Worm (Caenorhabditis elegans) whole organism, L4 larva: Measurements from ENCODE around the gene cest-28.

Source experiments
- R02D3.7 ChIP-seq: fragments of 150-350 bp; sonication (generic microtip); optimal IDR thresholded peaks from 3 replicates; lab custom pipeline; 2014; ENCODE audit warnings: missing biosample characterization, missing genetic modification characterization
- T26A8.4 ChIP-seq: fragments of 200-800 bp; sonication (Bioruptor generic); IDR thresholded peaks from 2 replicates; pipeline ENCODE4 v1.3.6; 2022; ENCODE audit warnings: missing genetic modification characterization, missing compliant biosample characterization
- Y48G9A.11 ChIP-seq: fragments of 200-800 bp; sonication (Bioruptor generic); IDR thresholded peaks from 2 replicates; pipeline ENCODE4 v1.3.6; 2022; ENCODE audit warnings: missing genetic modification reagents, missing genetic modification characterization, missing compliant biosample characterization
- Y75B8A.6 ChIP-seq: fragments of 200-800 bp; sonication (Bioruptor generic); IDR thresholded peaks from 2 replicates; pipeline ENCODE4 v1.3.6; 2022; ENCODE audit warnings: missing genetic modification reagents, missing genetic modification characterization, missing compliant biosample characterization
- ZK546.5 ChIP-seq, 2 experiments: sonication (generic microtip); optimal IDR thresholded peaks; 2 replicates each; lab custom pipeline; 2017; ENCODE audit warnings: missing biosample characterization in 2 of 2, missing genetic modification characterization in 2 of 2
- aha-1 ChIP-seq: fragments of 150-350 bp; peaks from one replicate; lab custom pipeline; 2014; ENCODE audit warnings: missing biosample characterization, missing genetic modification characterization
- ama-1 ChIP-seq: fragments of 150-350 bp; optimal IDR thresholded peaks from 2 replicates; lab custom pipeline; 2014; ENCODE audit warnings: inconsistent platforms, mixed read lengths
- ces-1 ChIP-seq: fragments of 150-350 bp; sonication (generic microtip); optimal IDR thresholded peaks from 4 replicates; lab custom pipeline; 2014; ENCODE audit warnings: missing biosample characterization, missing genetic modification reagents, missing genetic modification characterization
- daf-12 ChIP-seq: fragments of 150-350 bp; optimal IDR thresholded peaks from 2 replicates; lab custom pipeline; 2014; ENCODE audit warnings: missing biosample characterization, missing genetic modification reagents, missing genetic modification characterization
- daf-16 ChIP-seq, 3 experiments: sonication (generic microtip); optimal IDR thresholded peaks; 2 replicates each; lab custom pipeline; 2016 to 2017; ENCODE audit warnings: missing genetic modification characterization in 3 of 3, missing genetic modification reagents in 3 of 3, mild to moderate bottlenecking in 2 of 3, missing compliant biosample characterization in 2 of 3, missing biosample characterization in 1 of 3, moderate library complexity in 1 of 3
- daf-8 ChIP-seq: fragments of 200-800 bp; sonication (Bioruptor generic); IDR thresholded peaks from 2 replicates; pipeline ENCODE4 v1.3.6; 2022; ENCODE audit warnings: missing genetic modification characterization, missing compliant biosample characterization
- dmd-6 ChIP-seq: fragments of 200-800 bp; sonication (Bioruptor generic); IDR thresholded peaks from 2 replicates; pipeline ENCODE4 v1.3.6; 2022; ENCODE audit warnings: missing genetic modification reagents, missing genetic modification characterization, missing compliant biosample characterization
- dmd-8 ChIP-seq: fragments of 200-800 bp; sonication (Bioruptor generic); IDR thresholded peaks from 2 replicates; pipeline ENCODE4 v1.3.6; 2022; ENCODE audit warnings: missing genetic modification characterization, missing compliant biosample characterization
- dmd-9 ChIP-seq: fragments of 200-800 bp; sonication (Bioruptor generic); IDR thresholded peaks from 2 replicates; pipeline ENCODE4 v1.3.6; 2022; ENCODE audit warnings: missing genetic modification reagents, missing genetic modification characterization, missing compliant biosample characterization
- egl-43 ChIP-seq: fragments of 200-800 bp; sonication (Bioruptor generic); IDR thresholded peaks from 2 replicates; pipeline ENCODE4 v1.3.6; 2022; ENCODE audit warnings: missing genetic modification reagents, missing genetic modification characterization, missing compliant biosample characterization
- hif-1 ChIP-seq, 2 experiments: sonication (generic microtip); optimal IDR thresholded peaks; 2 replicates each; lab custom pipeline; 2016 to 2017; ENCODE audit warnings: missing compliant biosample characterization in 2 of 2, missing genetic modification characterization in 2 of 2, missing genetic modification reagents in 2 of 2, missing genotype in 2 of 2, mild to moderate bottlenecking in 1 of 2
- hlh-11 ChIP-seq: fragments of 200-800 bp; sonication (Bioruptor generic); optimal IDR thresholded peaks from 2 replicates; lab custom pipeline; 2018; ENCODE audit warnings: mild to moderate bottlenecking, missing genetic modification characterization, missing compliant biosample characterization
- hlh-30 ChIP-seq: sonication (generic microtip); optimal IDR thresholded peaks from 2 replicates; lab custom pipeline; 2017; ENCODE audit warnings: antibody characterized with exemption, mild to moderate bottlenecking, missing genetic modification characterization, missing compliant biosample characterization; ENCODE audit not compliant: insufficient read depth
- jun-1 ChIP-seq: fragments of 150-350 bp; optimal IDR thresholded peaks from 2 replicates; lab custom pipeline; 2014; ENCODE audit warnings: missing biosample characterization, missing genetic modification reagents, missing genetic modification characterization
- lin-1 ChIP-seq: fragments of 200-800 bp; sonication (Bioruptor generic); IDR thresholded peaks from 2 replicates; pipeline ENCODE4 v1.3.6; 2022; ENCODE audit warnings: missing genetic modification reagents, missing genetic modification characterization, missing compliant biosample characterization
- lin-13 ChIP-seq: fragments of 150-350 bp; optimal IDR thresholded peaks from 2 replicates; lab custom pipeline; 2014; ENCODE audit warnings: missing biosample characterization, missing genetic modification reagents, missing genetic modification characterization
- lin-29 ChIP-seq: fragments of 200-800 bp; sonication (Bioruptor generic); IDR thresholded peaks from 2 replicates; pipeline ENCODE4 v1.3.6; 2022; ENCODE audit warnings: missing genetic modification reagents, missing genetic modification characterization, missing compliant biosample characterization
- lin-38 ChIP-seq: fragments of 200-800 bp; sonication (Bioruptor generic); IDR thresholded peaks from 2 replicates; pipeline ENCODE4 v1.3.6; 2022; ENCODE audit warnings: missing genetic modification reagents, missing genetic modification characterization, missing compliant biosample characterization
- lsy-2 ChIP-seq, 2 experiments: fragments of 150-350 bp in 1 of 2; sonication (generic microtip) in 1 of 2; optimal IDR thresholded peaks; 2 replicates each; lab custom pipeline; 2014 to 2017; ENCODE audit warnings: missing biosample characterization in 2 of 2, missing genetic modification characterization in 2 of 2
- madf-9 ChIP-seq: fragments of 200-800 bp; sonication (Bioruptor generic); conservative IDR thresholded peaks from 2 replicates; pipeline ENCODE4 v1.3.6; 2022; ENCODE audit warnings: missing genetic modification reagents, missing genetic modification characterization, missing compliant biosample characterization
- mep-1 ChIP-seq: fragments of 150-350 bp; sonication (generic microtip); optimal IDR thresholded peaks from 3 replicates; lab custom pipeline; 2014; ENCODE audit warnings: missing biosample characterization, missing genetic modification characterization
- mes-2 ChIP-seq: sonication (generic microtip); optimal IDR thresholded peaks from 2 replicates; lab custom pipeline; 2016; ENCODE audit warnings: missing genotype, mild to moderate bottlenecking, missing genetic modification characterization, missing compliant biosample characterization; ENCODE audit not compliant: poor library complexity, severe bottlenecking
- nhr-102 ChIP-seq: sonication (generic microtip); optimal IDR thresholded peaks from 2 replicates; lab custom pipeline; 2016; ENCODE audit warnings: mild to moderate bottlenecking, missing genetic modification characterization, moderate library complexity, missing compliant biosample characterization
- nhr-11 ChIP-seq: fragments of 150-350 bp; optimal IDR thresholded peaks from 2 replicates; lab custom pipeline; 2014; ENCODE audit warnings: missing biosample characterization, missing genetic modification characterization
- nhr-111 ChIP-seq: fragments of 200-800 bp; sonication (Bioruptor generic); optimal IDR thresholded peaks from 2 replicates; lab custom pipeline; 2018; ENCODE audit warnings: mild to moderate bottlenecking, missing genetic modification characterization, missing compliant biosample characterization
- nhr-237 ChIP-seq: sonication (generic microtip); optimal IDR thresholded peaks from 2 replicates; lab custom pipeline; 2017; ENCODE audit warnings: missing biosample characterization, missing genetic modification characterization
- nhr-28 ChIP-seq: fragments of 150-350 bp; optimal IDR thresholded peaks from 2 replicates; lab custom pipeline; 2014; ENCODE audit warnings: missing biosample characterization, missing genetic modification characterization
- nhr-41 ChIP-seq: fragments of 200-800 bp; sonication (Bioruptor generic); IDR thresholded peaks from 2 replicates; pipeline ENCODE4 v1.3.6; 2022; ENCODE audit warnings: missing genetic modification reagents, missing genetic modification characterization, missing compliant biosample characterization
- nhr-48 ChIP-seq: sonication (generic microtip); optimal IDR thresholded peaks from 2 replicates; lab custom pipeline; 2016; ENCODE audit warnings: mild to moderate bottlenecking, missing genetic modification characterization, missing compliant biosample characterization
- nhr-77 ChIP-seq: fragments of 150-350 bp; optimal IDR thresholded peaks from 2 replicates; lab custom pipeline; 2014; ENCODE audit warnings: missing biosample characterization, missing genetic modification characterization
- php-3 ChIP-seq: fragments of 200-800 bp; sonication (Bioruptor generic); IDR thresholded peaks from 2 replicates; pipeline ENCODE4 v1.3.6; 2022; ENCODE audit warnings: missing genetic modification reagents, missing genetic modification characterization, missing compliant biosample characterization
- pqm-1 ChIP-seq: sonication (generic microtip); optimal IDR thresholded peaks from 2 replicates; lab custom pipeline; 2017; ENCODE audit warnings: missing biosample characterization, missing genetic modification characterization
- rbr-2 ChIP-seq: sonication (generic microtip); optimal IDR thresholded peaks from 2 replicates; lab custom pipeline; 2016; ENCODE audit warnings: missing genotype, missing genetic modification characterization, missing compliant biosample characterization
- saeg-2 ChIP-seq: fragments of 200-800 bp; sonication (Bioruptor generic); IDR thresholded peaks from 2 replicates; pipeline ENCODE4 v1.3.6; 2022; ENCODE audit warnings: missing genetic modification reagents, missing genetic modification characterization, missing compliant biosample characterization
- unc-39 ChIP-seq: sonication (generic microtip); optimal IDR thresholded peaks from 2 replicates; lab custom pipeline; 2017; ENCODE audit warnings: missing biosample characterization, missing genetic modification characterization
- unc-62 ChIP-seq, 3 experiments: fragments of 150-350 bp in 1 of 3; sonication (generic microtip); optimal IDR thresholded peaks in 2 of 3; peaks in 1 of 3; 1 replicate in 1 of 3; 2 replicates in 2 of 3; lab custom pipeline; 2014 to 2017; ENCODE audit warnings: missing biosample characterization in 3 of 3, missing genetic modification characterization in 3 of 3, missing genetic modification reagents in 3 of 3, missing genotype in 1 of 3
- ztf-7 ChIP-seq: fragments of 150-350 bp; optimal IDR thresholded peaks from 2 replicates; lab custom pipeline; 2014; ENCODE audit warnings: missing biosample characterization, missing genetic modification characterization

Gene cest-28

ce11 chrV:6658765-6659164, 10.9 kb upstream of the cest-28 start (continued):
- no peak for TF ChIP-seq dmd-8
- no peak for TF ChIP-seq nhr-77
- TF ChIP-seq mep-1 (tag; lab: Kevin White, UChicago): peak; percentile 57
- TF ChIP-seq ama-1: no peak
- no peak for TF ChIP-seq lin-29
- TF ChIP-seq hlh-11 (tag; lab: Kevin White, UChicago): peak; percentile 35
- TF ChIP-seq rbr-2 (tag; lab: Kevin White, UChicago): peak; percentile 74
- TF ChIP-seq aha-1 (tag; lab: Kevin White, UChicago): peak; percentile 85

DNA sequence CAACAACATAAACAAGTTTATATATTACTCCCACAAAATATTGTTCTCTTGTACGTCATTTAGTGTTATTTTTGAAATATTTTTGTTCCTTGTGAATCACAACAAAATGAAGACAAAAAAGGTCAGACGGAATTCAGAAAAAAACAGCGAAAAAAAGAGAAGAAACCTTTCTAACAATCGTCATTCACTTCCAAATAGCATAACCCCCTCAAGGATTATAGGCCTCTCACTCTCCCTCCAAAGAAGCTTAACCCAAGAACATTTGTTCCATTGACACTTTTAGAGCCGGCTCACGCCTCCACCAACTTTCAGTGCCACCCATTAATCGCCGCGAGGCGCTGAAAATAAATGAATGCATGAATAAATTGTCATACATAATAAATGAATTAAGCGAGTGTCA, 10.1 kb upstream of the cest-28 start:
- TF ChIP-seq Y48G9A.11 (GFP tag; lab: Robert Waterston, UW) (no peak), aha-1 (tag; lab: Kevin White, UChicago) (peak; percentile 92), jun-1 (tag; lab: Kevin White, UChicago) (no peak), hif-1 (tag; optimal IDR thresholded peaks at IDR 0.05; lab: Kevin White, UChicago) (no peak)

DNA sequence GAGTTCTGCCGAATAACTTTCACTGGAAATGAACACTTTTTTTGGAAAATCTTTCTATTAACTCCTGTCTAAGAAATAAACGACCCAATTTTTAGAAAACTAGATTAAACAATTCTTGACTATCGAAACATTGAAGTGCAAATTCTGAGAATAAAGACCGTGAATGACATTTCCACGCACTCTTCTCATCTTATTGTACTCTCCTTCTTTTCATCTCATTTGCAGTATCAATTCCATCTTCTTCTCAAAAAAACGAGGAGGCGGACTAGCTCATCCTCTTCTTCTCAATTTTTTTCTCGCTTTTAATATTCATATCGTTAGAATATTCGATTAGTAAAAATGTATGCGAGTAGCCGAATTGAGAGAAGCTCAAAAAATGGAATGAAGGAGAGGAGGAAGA, 8.0 kb upstream of the cest-28 start:
- TF ChIP-seq nhr-48 (tag; lab: Kevin White, UChicago): peak; percentile 15
- TF ChIP-seq ces-1 (GFP tag; lab: Kevin White, UChicago): peak; percentile 61
- TF ChIP-seq daf-8 (GFP tag; lab: Robert Waterston, UW): no peak
- peak; percentile 5 for TF ChIP-seq mes-2 (tag; lab: Kevin White, UChicago)
- no peak for TF ChIP-seq egl-43 (GFP tag; lab: Robert Waterston, UW)
- no peak for TF ChIP-seq dmd-8
- TF ChIP-seq R02D3.7: no peak
- peak in 1 of 2 experiments; percentile 12 for TF ChIP-seq lsy-2 (tag; optimal IDR thresholded peaks at IDR 0.05; lab: Kevin White, UChicago)
- peak; percentile 23 for TF ChIP-seq nhr-102 (tag; lab: Kevin White, UChicago)
- TF ChIP-seq madf-9 (GFP tag; lab: Robert Waterston, UW): no peak
- TF ChIP-seq dmd-9: no peak
- no peak for TF ChIP-seq saeg-2 (GFP tag; lab: Robert Waterston, UW)

- TF ChIP-seq hlh-11 (tag; lab: Kevin White, UChicago) (no peak), Y75B8A.6 (GFP tag; lab: Robert Waterston, UW) (no peak), ces-1 (GFP tag; lab: Kevin White, UChicago) (no peak), nhr-28 (tag; lab: Kevin White, UChicago) (no peak), aha-1 (tag; lab: Kevin White, UChicago) (peak; percentile 94), lin-29 (0 out of 2 replicates have a peak, but pooled peaks have one; percentile 14), egl-43 (GFP tag; lab: Robert Waterston, UW) (0 out of 2 replicates have a peak, but pooled peaks have one; percentile 12)
Observed at ce11 chrV:6662505-6662904, 7.1 kb upstream of the cest-28 start.

- TF ChIP-seq unc-39 (tag; lab: Kevin White, UChicago): no peak
- TF ChIP-seq ztf-7 (tag; lab: Kevin White, UChicago): no peak
- TF ChIP-seq lin-38 (GFP tag; lab: Robert Waterston, UW): no peak
- peak; percentile 66 for TF ChIP-seq php-3 (GFP tag; lab: Robert Waterston, UW)
- peak; percentile 91 for TF ChIP-seq dmd-6 (GFP tag; lab: Robert Waterston, UW)
- TF ChIP-seq daf-8 (GFP tag; lab: Robert Waterston, UW): no peak
- TF ChIP-seq nhr-111 (GFP tag; lab: Kevin White, UChicago): no peak
- TF ChIP-seq nhr-41: no peak
- peak; percentile 17 for TF ChIP-seq nhr-77
- peak in 1 of 2 experiments; percentile 88 for TF ChIP-seq unc-62 (GFP tag; optimal IDR thresholded peaks at IDR 0.05 in 1 of 2; lab: Kevin White, UChicago)
- no peak for TF ChIP-seq unc-62 (tag; optimal IDR thresholded peaks at IDR 0.05; lab: Kevin White, UChicago)
- no peak for TF ChIP-seq ZK546.5 (tag; optimal IDR thresholded peaks at IDR 0.05; lab: Kevin White, UChicago)
- no peak for TF ChIP-seq T26A8.4 (GFP tag; lab: Robert Waterston, UW)
- no peak for TF ChIP-seq nhr-11
- no peak for TF ChIP-seq mep-1 (tag; lab: Kevin White, UChicago)
- TF ChIP-seq daf-12 (tag; lab: Kevin White, UChicago): no peak
- peak; percentile 83 for TF ChIP-seq pqm-1
- peak; percentile 60; the same call in 1 of the 2 replicates for TF ChIP-seq saeg-2 (GFP tag; lab: Robert Waterston, UW)
- TF ChIP-seq lin-1 (GFP tag; lab: Robert Waterston, UW): peak; percentile 56; the same call in 1 of the 2 replicates
- no peak for TF ChIP-seq hlh-30 (tag; lab: Kevin White, UChicago)
- peak; percentile 50 for TF ChIP-seq nhr-102 (tag; lab: Kevin White, UChicago)
- no peak for TF ChIP-seq nhr-237 (tag; lab: Kevin White, UChicago)
- TF ChIP-seq daf-16 (GFP tag; optimal IDR thresholded peaks at IDR 0.05; lab: Kevin White, UChicago): no peak
- peak; percentile 82 for TF ChIP-seq daf-16 (tag; optimal IDR thresholded peaks at IDR 0.05; lab: Kevin White, UChicago)
- TF ChIP-seq nhr-48 (tag; lab: Kevin White, UChicago): peak; percentile 45
- peak in 1 of 2 experiments; percentile 58 for TF ChIP-seq hif-1 (tag; optimal IDR thresholded peaks at IDR 0.05; lab: Kevin White, UChicago)
- TF ChIP-seq lin-13 (GFP tag; lab: Kevin White, UChicago): no peak
Observed at ce11 chrV:6665751-6666150, 3.9 kb upstream of the cest-28 start, which contains the start of gene pmp-5. TSS of gene pmp-5 (minus strand) at chrV:6665813.
